Fruit fly (Drosophila melanogaster): ENCODE measurements around the gene by.

by gene

DNA sequence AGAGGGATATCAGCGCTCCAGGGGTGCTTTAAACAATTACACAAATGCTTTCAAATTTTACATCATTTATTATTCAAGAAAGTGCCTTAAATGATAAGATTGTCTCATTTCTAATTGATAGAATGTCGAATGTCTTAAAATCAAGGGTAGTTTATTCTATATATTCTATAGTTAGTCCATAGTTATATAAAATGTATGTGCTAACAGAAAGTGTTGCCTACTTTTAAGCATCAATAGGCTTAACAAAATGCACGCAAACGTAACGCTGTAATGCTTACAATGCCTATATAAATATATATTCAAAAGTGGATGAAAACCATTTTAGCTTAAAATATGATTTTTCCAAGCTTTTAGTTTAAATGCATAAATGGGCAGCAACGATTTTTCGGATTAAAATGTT lies 44.9 kb downstream of the by start (continued):
- TF ChIP-seq lilli (GFP tag; optimal IDR thresholded peaks at IDR 0.05) (peak; percentile 5), CG7839 (tag; optimal IDR thresholded peaks at IDR 0.05) (peak; percentile 41), cwo (GFP tag; optimal IDR thresholded peaks at IDR 0.05) (peak; percentile 4), Hr78 (GFP tag; optimal IDR thresholded peaks at IDR 0.05) (no peak), Pdp1 (GFP tag; optimal IDR thresholded peaks at IDR 0.05) (peak in 1 of 2 experiments; percentile 7), B-H2 (GFP tag; optimal IDR thresholded peaks at IDR 0.05) (no peak), dmrt99B (tag; optimal IDR thresholded peaks at IDR 0.05) (peak; percentile 4), CG15073 (GFP tag; optimal IDR thresholded peaks at IDR 0.05) (no peak), Hmr (GFP tag; optimal IDR thresholded peaks at IDR 0.05) (peak; percentile 26), Hsf (GFP tag; optimal IDR thresholded peaks at IDR 0.05) (no peak), Doc3 (GFP tag; IDR thresholded peaks at IDR 0.05; ENCODE audit: partially characterized antibody) (no peak), CG3281 (GFP tag; optimal IDR thresholded peaks at IDR 0.05) (peak; percentile 12), CG17328 (GFP tag; IDR thresholded peaks at IDR 0.05) (no peak), CG8290 (GFP tag; optimal IDR thresholded peaks at IDR 0.05) (no peak), CG8290 (tag; optimal IDR thresholded peaks at IDR 0.05) (no peak), CoRest (tag; optimal IDR thresholded peaks at IDR 0.05) (peak; percentile 25), gfzf (GFP tag; optimal IDR thresholded peaks at IDR 0.05) (no peak), Nf-YC (tag; optimal IDR thresholded peaks at IDR 0.05) (peak; percentile 14), CG4820 (GFP tag; optimal IDR thresholded peaks at IDR 0.05) (no peak), CG15269 (tag; optimal IDR thresholded peaks at IDR 0.05) (peak; percentile 10), Nf-YB (GFP tag; optimal IDR thresholded peaks at IDR 0.05) (no peak), CG2129 (GFP tag; IDR thresholded peaks at IDR 0.05; ENCODE audit: partially characterized antibody) (no peak), grau (tag; optimal IDR thresholded peaks at IDR 0.05) (peak; percentile 27), Aef1 (GFP tag; IDR thresholded peaks at IDR 0.05) (no peak), cg (GFP tag; optimal IDR thresholded peaks at IDR 0.05) (no peak), Med (GFP tag) (peak; percentile 41)

DNA sequence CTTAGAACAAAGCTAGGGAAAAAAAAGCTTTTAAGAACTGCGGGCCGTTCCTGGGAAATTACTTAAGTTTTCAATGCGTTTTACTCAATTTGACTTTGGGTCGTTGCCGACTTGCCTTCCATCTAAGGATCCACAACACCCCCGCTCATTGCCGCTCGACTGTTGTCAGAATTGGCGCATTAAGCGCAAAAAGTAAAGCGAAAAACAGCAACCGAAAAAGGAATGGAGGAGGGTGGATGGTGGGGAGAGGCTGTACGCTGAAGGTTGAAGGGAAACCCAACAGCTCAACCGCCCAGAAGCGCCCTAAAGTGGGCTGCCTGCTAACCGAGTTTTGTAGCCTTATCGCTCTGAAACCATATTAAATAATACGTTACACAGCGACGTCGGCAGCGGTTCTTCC lies 45.2 kb downstream of the by start:
- no peak for TF ChIP-seq CG9817 (tag; optimal IDR thresholded peaks at IDR 0.05)
- no peak for TF ChIP-seq slbo (GFP tag; IDR thresholded peaks at IDR 0.05)
- no peak for TF ChIP-seq tup (GFP tag; optimal IDR thresholded peaks at IDR 0.05)
- no peak for TF ChIP-seq run (tag; optimal IDR thresholded peaks at IDR 0.05)
- no peak for TF ChIP-seq CG5180 (GFP tag; optimal IDR thresholded peaks at IDR 0.05)
- TF ChIP-seq CG3838 (GFP tag; optimal IDR thresholded peaks at IDR 0.05): no peak
- TF ChIP-seq CG4424 (GFP tag; optimal IDR thresholded peaks at IDR 0.05): no peak
- no peak for TF ChIP-seq CG12071 (GFP tag; optimal IDR thresholded peaks at IDR 0.05)
- no peak for TF ChIP-seq lov (optimal IDR thresholded peaks at IDR 0.05)
- TF ChIP-seq lov (GFP tag; IDR thresholded peaks at IDR 0.05): no peak
- TF ChIP-seq knrl (GFP tag; IDR thresholded peaks at IDR 0.05; ENCODE audit: partially characterized antibody): no peak
- peak; percentile 88 for TF ChIP-seq abd-A (tag; optimal IDR thresholded peaks at IDR 0.05)
- TF ChIP-seq crol (GFP tag; IDR thresholded peaks at IDR 0.05): peak; percentile 51
- TF ChIP-seq vfl (GFP tag; optimal IDR thresholded peaks at IDR 0.05): no peak
- TF ChIP-seq CG10543 (GFP tag; optimal IDR thresholded peaks at IDR 0.05): no peak
- TF ChIP-seq CG8944 (GFP tag; optimal IDR thresholded peaks at IDR 0.05): no peak
- TF ChIP-seq CHES-1-like (GFP tag; optimal IDR thresholded peaks at IDR 0.05): no peak
- no peak for TF ChIP-seq ash1 (GFP tag; optimal IDR thresholded peaks at IDR 0.05)
- peak; percentile 24; the same call in 1 of the 2 replicates for TF ChIP-seq Rfx (GFP tag; IDR thresholded peaks at IDR 0.05)
- TF ChIP-seq CG32532 (GFP tag; IDR thresholded peaks at IDR 0.05): 0 out of 2 replicates have a peak, but pooled peaks have one; percentile 33
- TF ChIP-seq D19A (tag; optimal IDR thresholded peaks at IDR 0.05): no peak
- no peak for TF ChIP-seq CG15601 (tag; optimal IDR thresholded peaks at IDR 0.05)
- no peak for TF ChIP-seq nau (GFP tag; optimal IDR thresholded peaks at IDR 0.05)
- no peak for TF ChIP-seq insv (GFP tag; optimal IDR thresholded peaks at IDR 0.05)
- no peak for TF ChIP-seq CG17612 (GFP tag; IDR thresholded peaks at IDR 0.05)
- no peak for TF ChIP-seq zfh2 (GFP tag; optimal IDR thresholded peaks at IDR 0.05)
